Fruit fly (Drosophila melanogaster): ENCODE measurements around the gene Or13a.
A peak's percentile ranks its signal among the peaks of the same experiment; 100 is the strongest.

Or13a gene

dm6 chrX:15971574-15971973 lies 2.7 kb upstream of the Or13a start:
- TF ChIP-seq CG10209 (GFP tag; optimal IDR thresholded peaks at IDR 0.05) (no peak), CG12659 (GFP tag; optimal IDR thresholded peaks at IDR 0.05) (no peak), pnt (GFP tag; optimal IDR thresholded peaks at IDR 0.05) (no peak), fd96Cb (tag; optimal IDR thresholded peaks at IDR 0.05) (no peak), Drgx (GFP tag; IDR thresholded peaks at IDR 0.05) (no peak), luna (GFP tag; optimal IDR thresholded peaks at IDR 0.05) (no peak), CG7357 (GFP tag; IDR thresholded peaks at IDR 0.05) (no peak), CG17385 (GFP tag; optimal IDR thresholded peaks at IDR 0.05) (no peak), ttk (GFP tag; IDR thresholded peaks at IDR 0.05) (no peak), en (GFP tag; optimal IDR thresholded peaks at IDR 0.05) (no peak), croc (GFP tag; conservative IDR thresholded peaks at IDR 0.05) (no peak), CG10267 (tag; optimal IDR thresholded peaks at IDR 0.05) (no peak), CG6272 (GFP tag; IDR thresholded peaks at IDR 0.05) (no peak), eyg (GFP tag; optimal IDR thresholded peaks at IDR 0.05) (no peak), Deaf1 (tag; optimal IDR thresholded peaks at IDR 0.05) (peak; percentile 5), CG31224 (GFP tag; IDR thresholded peaks at IDR 0.05) (no peak), Eip74EF (GFP tag; optimal IDR thresholded peaks at IDR 0.05) (no peak), crc (GFP tag; optimal IDR thresholded peaks at IDR 0.05) (no peak), CG8388 (GFP tag; optimal IDR thresholded peaks at IDR 0.05) (no peak), wdn (GFP tag; IDR thresholded peaks at IDR 0.05) (no peak), bab2 (GFP tag; optimal IDR thresholded peaks at IDR 0.05) (no peak), Trl (optimal IDR thresholded peaks at IDR 0.05) (peak in 1 of 2 experiments; percentile 17), Trl (GFP tag; optimal IDR thresholded peaks at IDR 0.05) (no peak), nerfin-1 (tag; optimal IDR thresholded peaks at IDR 0.05) (peak; percentile 96), CkIIα-i1 (GFP tag; IDR thresholded peaks at IDR 0.05) (no peak), CG16813 (GFP tag; IDR thresholded peaks at IDR 0.05; ENCODE audit: partially characterized antibody) (no peak), Dll (GFP tag; IDR thresholded peaks at IDR 0.05; ENCODE audit: partially characterized antibody) (no peak), CG13894 (tag; optimal IDR thresholded peaks at IDR 0.05) (peak; percentile 29), ewg (GFP tag; optimal IDR thresholded peaks at IDR 0.05) (peak; percentile 56), chn (GFP tag; optimal IDR thresholded peaks at IDR 0.05) (no peak), CG11093 (GFP tag; IDR thresholded peaks at IDR 0.05) (no peak), CG4617 (GFP tag; optimal IDR thresholded peaks at IDR 0.05; ENCODE audit: borderline replicate concordance) (no peak), sd (tag; optimal IDR thresholded peaks at IDR 0.05) (peak; percentile 55), CG2116 (GFP tag; optimal IDR thresholded peaks at IDR 0.05) (no peak), CG3838 (GFP tag; optimal IDR thresholded peaks at IDR 0.05) (no peak), nom (GFP tag; optimal IDR thresholded peaks at IDR 0.05) (no peak), abd-A (tag; optimal IDR thresholded peaks at IDR 0.05) (peak; percentile 31), CG4360 (GFP tag; IDR thresholded peaks at IDR 0.05) (no peak), CG12219 (GFP tag; optimal IDR thresholded peaks at IDR 0.05) (no peak), CG34376 (GFP tag; optimal IDR thresholded peaks at IDR 0.05) (no peak), fru (optimal IDR thresholded peaks at IDR 0.05) (no peak), da (GFP tag; optimal IDR thresholded peaks at IDR 0.05) (no peak), Atf6 (GFP tag; IDR thresholded peaks at IDR 0.05) (no peak), Sry-β (GFP tag; optimal IDR thresholded peaks at IDR 0.05) (no peak), pita (GFP tag; optimal IDR thresholded peaks at IDR 0.05) (no peak), CG11504 (tag; optimal IDR thresholded peaks at IDR 0.05) (no peak), CG6254 (GFP tag; optimal IDR thresholded peaks at IDR 0.05) (no peak), CG17328 (GFP tag; IDR thresholded peaks at IDR 0.05) (no peak), sug (tag; optimal IDR thresholded peaks at IDR 0.05) (no peak), CG11398 (GFP tag; optimal IDR thresholded peaks at IDR 0.05) (no peak), hth (optimal IDR thresholded peaks at IDR 0.05) (no peak)

Measured in whole organism, embryonic.